Worm (Caenorhabditis elegans) whole organism, young adult: ENCODE measurements around the gene arx-6.

Experiments
- B0261.1 ChIP-seq: sonication (generic microtip); optimal IDR thresholded peaks from 2 replicates; lab custom pipeline; 2016; ENCODE audit warnings: mild to moderate bottlenecking, missing genetic modification characterization, moderate library complexity, missing compliant biosample characterization
- B0336.3 ChIP-seq: fragments of 200-800 bp; sonication (Bioruptor generic); IDR thresholded peaks from 2 replicates; pipeline ENCODE4 v1.3.6; 2022; ENCODE audit warnings: missing genetic modification characterization, missing compliant biosample characterization
- C06A6.2 ChIP-seq: fragments of 200-800 bp; sonication (Bioruptor generic); conservative IDR thresholded peaks from 2 replicates; pipeline ENCODE4 v1.3.6; 2022; ENCODE audit warnings: missing genetic modification characterization, missing compliant biosample characterization
- D2030.7 ChIP-seq: fragments of 200-800 bp; sonication (Bioruptor generic); IDR thresholded peaks from 2 replicates; pipeline ENCODE4 v1.3.6; 2022; ENCODE audit warnings: missing genetic modification reagents, missing genetic modification characterization, missing compliant biosample characterization
- F22D6.2 ChIP-seq: sonication (generic microtip); optimal IDR thresholded peaks from 2 replicates; lab custom pipeline; 2016; ENCODE audit warnings: mild to moderate bottlenecking, missing genetic modification characterization, missing compliant biosample characterization
- F23B12.7 ChIP-seq: sonication (generic microtip); optimal IDR thresholded peaks from 2 replicates; lab custom pipeline; 2017; ENCODE audit warnings: missing genetic modification characterization, mild to moderate bottlenecking, missing compliant biosample characterization, antibody characterized with exemption, moderate library complexity; ENCODE audit not compliant: insufficient read depth
- F49E8.2 ChIP-seq: sonication (generic microtip); optimal IDR thresholded peaks from 3 replicates; lab custom pipeline; 2017; ENCODE audit warnings: missing genetic modification characterization, mild to moderate bottlenecking, missing compliant biosample characterization, antibody characterized with exemption, moderate library complexity; ENCODE audit not compliant: insufficient read depth
- F55B11.4 ChIP-seq: sonication (generic microtip); optimal IDR thresholded peaks from 2 replicates; lab custom pipeline; 2016; ENCODE audit warnings: missing compliant biosample characterization, missing genetic modification characterization, borderline replicate concordance; ENCODE audit not compliant: insufficient read depth
- F57C9.4 ChIP-seq: sonication (generic microtip); optimal IDR thresholded peaks from 2 replicates; lab custom pipeline; 2017; ENCODE audit warnings: mild to moderate bottlenecking, missing genetic modification characterization, missing compliant biosample characterization
- K11D2.4 ChIP-seq: fragments of 200-800 bp; sonication (Bioruptor generic); IDR thresholded peaks from 2 replicates; pipeline ENCODE4 v1.3.6; 2022; ENCODE audit warnings: missing genetic modification reagents, missing genetic modification characterization, missing compliant biosample characterization
- K12H6.12 ChIP-seq: fragments of 200-800 bp; sonication (Bioruptor generic); optimal IDR thresholded peaks from 2 replicates; lab custom pipeline; 2018; ENCODE audit warnings: mild to moderate bottlenecking, missing genetic modification characterization, missing compliant biosample characterization
- Y67H2A.10 ChIP-seq: fragments of 200-800 bp; sonication (Bioruptor generic); conservative IDR thresholded peaks from 2 replicates; pipeline ENCODE4 v1.3.6; 2022; ENCODE audit warnings: missing genetic modification reagents, missing genetic modification characterization, missing compliant biosample characterization
- Y95B8A.8 ChIP-seq: fragments of 200-800 bp; sonication (Bioruptor generic); IDR thresholded peaks from 2 replicates; pipeline ENCODE4 v1.3.6; 2022; ENCODE audit warnings: missing genetic modification reagents, missing genetic modification characterization, missing compliant biosample characterization
- aptf-2 ChIP-seq: fragments of 200-800 bp; sonication (Bioruptor generic); conservative IDR thresholded peaks from 2 replicates; pipeline ENCODE4 v1.3.6; 2022; ENCODE audit warnings: missing genetic modification reagents, missing genetic modification characterization, missing compliant biosample characterization
- athp-1 ChIP-seq: sonication (generic microtip); optimal IDR thresholded peaks from 2 replicates; lab custom pipeline; 2017; ENCODE audit warnings: mild to moderate bottlenecking, missing genetic modification characterization, missing compliant biosample characterization
- attf-5 ChIP-seq: fragments of 200-800 bp; sonication (Bioruptor generic); optimal IDR thresholded peaks from 2 replicates; lab custom pipeline; 2018; ENCODE audit warnings: mild to moderate bottlenecking, missing genetic modification characterization, missing compliant biosample characterization
- attf-6 ChIP-seq: fragments of 200-800 bp; sonication (Bioruptor generic); IDR thresholded peaks from 2 replicates; pipeline ENCODE4 v1.3.6; 2022; ENCODE audit warnings: missing genetic modification reagents, missing genetic modification characterization, missing compliant biosample characterization
- bed-2 ChIP-seq: fragments of 200-800 bp; sonication (Bioruptor generic); IDR thresholded peaks from 2 replicates; pipeline ENCODE4 v1.3.6; 2022; ENCODE audit warnings: missing genetic modification reagents, missing genetic modification characterization, missing compliant biosample characterization
- cebp-2 ChIP-seq: fragments of 200-800 bp; sonication (Bioruptor generic); IDR thresholded peaks from 2 replicates; pipeline ENCODE4 v1.3.6; 2022; ENCODE audit warnings: missing genetic modification characterization, missing compliant biosample characterization
- ceh-58 ChIP-seq: fragments of 200-800 bp; sonication (Bioruptor generic); IDR thresholded peaks from 2 replicates; pipeline ENCODE4 v1.3.6; 2022; ENCODE audit warnings: missing genetic modification characterization, missing compliant biosample characterization
- ceh-79 ChIP-seq: sonication (generic microtip); optimal IDR thresholded peaks from 2 replicates; lab custom pipeline; 2017; ENCODE audit warnings: mild to moderate bottlenecking, missing genetic modification characterization, missing compliant biosample characterization
- die-1 ChIP-seq: sonication (generic microtip); optimal IDR thresholded peaks from 2 replicates; lab custom pipeline; 2016; ENCODE audit warnings: missing genotype, mild to moderate bottlenecking, missing genetic modification characterization, missing compliant biosample characterization
- dpff-1 ChIP-seq: sonication (generic microtip); optimal IDR thresholded peaks from 2 replicates; lab custom pipeline; 2017; ENCODE audit warnings: mild to moderate bottlenecking, missing genetic modification characterization, missing compliant biosample characterization
- egl-18 ChIP-seq: fragments of 200-800 bp; sonication (Bioruptor generic); IDR thresholded peaks from 2 replicates; pipeline ENCODE4 v1.3.6; 2022; ENCODE audit warnings: missing genetic modification reagents, missing genetic modification characterization, missing compliant biosample characterization
- egl-44 ChIP-seq: fragments of 200-800 bp; sonication (Bioruptor generic); IDR thresholded peaks from 2 replicates; pipeline ENCODE4 v1.3.6; 2022; ENCODE audit warnings: missing genetic modification reagents, missing genetic modification characterization, missing compliant biosample characterization
- egrh-3 ChIP-seq: fragments of 200-800 bp; sonication (Bioruptor generic); IDR thresholded peaks from 2 replicates; pipeline ENCODE4 v1.3.6; 2022; ENCODE audit warnings: missing genetic modification reagents, missing genetic modification characterization, missing compliant biosample characterization
- ets-4 ChIP-seq: fragments of 200-800 bp; sonication (Bioruptor generic); optimal IDR thresholded peaks from 2 replicates; lab custom pipeline; 2018; ENCODE audit warnings: mild to moderate bottlenecking, missing genetic modification characterization, missing compliant biosample characterization
- gei-17 ChIP-seq: fragments of 200-800 bp; sonication (Bioruptor generic); optimal IDR thresholded peaks from 2 replicates; lab custom pipeline; 2018; ENCODE audit warnings: mild to moderate bottlenecking, missing genetic modification characterization, missing compliant biosample characterization
- hlh-26 ChIP-seq: fragments of 200-800 bp; sonication (Bioruptor generic); conservative IDR thresholded peaks from 2 replicates; pipeline ENCODE4 v1.3.6; 2022; ENCODE audit warnings: missing genetic modification reagents, missing genetic modification characterization, missing compliant biosample characterization
- lag-1 ChIP-seq: fragments of 200-800 bp; sonication (Bioruptor generic); IDR thresholded peaks from 2 replicates; pipeline ENCODE4 v1.3.6; 2022; ENCODE audit warnings: missing genetic modification reagents, missing genetic modification characterization, missing compliant biosample characterization
- let-526 ChIP-seq: fragments of 200-800 bp; sonication (Bioruptor generic); IDR thresholded peaks from 2 replicates; pipeline ENCODE4 v1.3.6; 2022; ENCODE audit warnings: missing genetic modification reagents, missing genetic modification characterization, missing compliant biosample characterization
- let-607 ChIP-seq, 2 experiments: fragments of 200-800 bp in 1 of 2; sonication (Bioruptor generic) in 1 of 2; sonication (generic microtip) in 1 of 2; optimal IDR thresholded peaks; 2 replicates each; lab custom pipeline; 2016 to 2018; ENCODE audit warnings: mild to moderate bottlenecking in 2 of 2, missing compliant biosample characterization in 2 of 2, missing genetic modification characterization in 2 of 2, moderate library complexity in 2 of 2, missing genotype in 1 of 2
- lin-26 ChIP-seq: fragments of 200-800 bp; sonication (Bioruptor generic); IDR thresholded peaks from 2 replicates; pipeline ENCODE4 v1.3.6; 2022; ENCODE audit warnings: missing genetic modification reagents, missing genetic modification characterization, missing compliant biosample characterization
- lir-1 ChIP-seq: fragments of 200-800 bp; sonication (Bioruptor generic); conservative IDR thresholded peaks from 2 replicates; pipeline ENCODE4 v1.3.6; 2022; ENCODE audit warnings: missing genetic modification reagents, missing genetic modification characterization, missing compliant biosample characterization
- madf-10 ChIP-seq: sonication (generic microtip); optimal IDR thresholded peaks from 2 replicates; lab custom pipeline; 2016; ENCODE audit warnings: mild to moderate bottlenecking, missing genetic modification characterization, missing compliant biosample characterization
- madf-3 ChIP-seq: fragments of 200-800 bp; sonication (Bioruptor generic); IDR thresholded peaks from 2 replicates; pipeline ENCODE4 v1.3.6; 2022; ENCODE audit warnings: missing genetic modification reagents, missing genetic modification characterization, missing compliant biosample characterization
- madf-8 ChIP-seq: fragments of 200-800 bp; sonication (Bioruptor generic); conservative IDR thresholded peaks from 2 replicates; pipeline ENCODE4 v1.3.6; 2022; ENCODE audit warnings: missing genetic modification reagents, missing genetic modification characterization, missing compliant biosample characterization
- nfya-2 ChIP-seq: fragments of 200-800 bp; sonication (Bioruptor generic); IDR thresholded peaks from 2 replicates; pipeline ENCODE4 v1.3.6; 2022; ENCODE audit warnings: missing genetic modification reagents, missing genetic modification characterization, missing compliant biosample characterization
- nfyb-1 ChIP-seq: fragments of 200-800 bp; sonication (Bioruptor generic); IDR thresholded peaks from 2 replicates; pipeline ENCODE4 v1.3.6; 2022; ENCODE audit warnings: missing genetic modification reagents, missing genetic modification characterization, missing compliant biosample characterization
- nhr-179 ChIP-seq: sonication (generic microtip); optimal IDR thresholded peaks from 2 replicates; lab custom pipeline; 2016; ENCODE audit warnings: mild to moderate bottlenecking, missing genetic modification characterization, missing compliant biosample characterization
- nhr-80 ChIP-seq: sonication (generic microtip); optimal IDR thresholded peaks from 2 replicates; lab custom pipeline; 2016; ENCODE audit warnings: missing genetic modification characterization, missing compliant biosample characterization
- somi-1 ChIP-seq: fragments of 200-800 bp; sonication (Bioruptor generic); optimal IDR thresholded peaks from 2 replicates; lab custom pipeline; 2018; ENCODE audit warnings: mild to moderate bottlenecking, missing genetic modification characterization, missing compliant biosample characterization
- sptf-2 ChIP-seq: fragments of 200-800 bp; sonication (Bioruptor generic); optimal IDR thresholded peaks from 2 replicates; lab custom pipeline; 2018; ENCODE audit warnings: mild to moderate bottlenecking, missing genetic modification characterization, missing compliant biosample characterization
- tbp1 ChIP-seq: fragments of 200-800 bp; sonication (Bioruptor generic); optimal IDR thresholded peaks from 2 replicates; lab custom pipeline; 2018; ENCODE audit warnings: mild to moderate bottlenecking, missing genetic modification characterization, missing compliant biosample characterization
- tbx-9 ChIP-seq: sonication (generic microtip); optimal IDR thresholded peaks from 2 replicates; lab custom pipeline; 2016; ENCODE audit warnings: borderline replicate concordance, missing genetic modification characterization, inconsistent platforms, missing compliant biosample characterization
- unc-130 ChIP-seq: sonication (generic microtip); optimal IDR thresholded peaks from 2 replicates; lab custom pipeline; 2016; ENCODE audit warnings: missing genetic modification reagents, missing genetic modification characterization, missing compliant biosample characterization
- xnd-1 ChIP-seq: sonication (generic microtip); optimal IDR thresholded peaks from 2 replicates; lab custom pipeline; 2016; ENCODE audit warnings: missing genotype, missing genetic modification reagents, missing genetic modification characterization, missing compliant biosample characterization
- ztf-28 ChIP-seq: fragments of 200-800 bp; sonication (Bioruptor generic); IDR thresholded peaks from 2 replicates; pipeline ENCODE4 v1.3.6; 2022; ENCODE audit warnings: missing genetic modification reagents, missing genetic modification characterization, missing compliant biosample characterization
- ztf-6 ChIP-seq: fragments of 200-800 bp; sonication (Bioruptor generic); IDR thresholded peaks from 2 replicates; pipeline ENCODE4 v1.3.6; 2022; ENCODE audit warnings: missing genetic modification reagents, missing genetic modification characterization, missing compliant biosample characterization

arx-6 gene

ce11 chrIII:4899728-4900127 is 21.3 kb downstream of the arx-6 start (continued):
- TF ChIP-seq K11D2.4 (GFP tag; lab: Robert Waterston, UW) (peak; percentile 98), aptf-2 (GFP tag; lab: Robert Waterston, UW) (peak; percentile 73; the same call in 1 of the 2 replicates), nhr-80 (peak; percentile 99), ets-4 (GFP tag; lab: Kevin White, UChicago) (peak; percentile 99), F22D6.2 (tag; lab: Kevin White, UChicago) (peak; percentile 93), lin-26 (peak; percentile 92), madf-3 (GFP tag; lab: Robert Waterston, UW) (peak; percentile 95), attf-6 (GFP tag; lab: Robert Waterston, UW) (0 out of 2 replicates have a peak, but pooled peaks have one; percentile 62), Y67H2A.10 (GFP tag; lab: Robert Waterston, UW) (peak; percentile 89), K12H6.12 (peak; percentile 100), ceh-79 (peak; percentile 93), egl-44 (GFP tag; lab: Robert Waterston, UW) (peak; percentile 98), dpff-1 (tag; lab: Kevin White, UChicago) (peak; percentile 7), madf-8 (GFP tag; lab: Robert Waterston, UW) (peak; percentile 47), lag-1 (peak; percentile 86; the same call in 1 of the 2 replicates), F57C9.4 (tag; lab: Kevin White, UChicago) (peak; percentile 58), ztf-6 (GFP tag; lab: Robert Waterston, UW) (peak; percentile 96), hlh-26 (no peak), nhr-179 (tag; lab: Kevin White, UChicago) (no peak), B0261.1 (tag; lab: Kevin White, UChicago) (peak; percentile 37), tbx-9 (tag; lab: Kevin White, UChicago) (no peak), egrh-3 (peak; percentile 70), B0336.3 (GFP tag; lab: Robert Waterston, UW) (peak; percentile 100), athp-1 (peak; percentile 96), cebp-2 (GFP tag; lab: Robert Waterston, UW) (no peak), egl-18 (peak; percentile 94), F49E8.2 (tag; lab: Kevin White, UChicago) (peak; percentile 6), nfyb-1 (GFP tag; lab: Robert Waterston, UW) (peak; percentile 99), somi-1 (GFP tag; lab: Kevin White, UChicago) (peak; percentile 100), sptf-2 (GFP tag; lab: Kevin White, UChicago) (peak; percentile 58), unc-130 (peak; percentile 9), attf-5 (peak; percentile 99), Y95B8A.8 (GFP tag; lab: Robert Waterston, UW) (peak; percentile 96), let-607 (tag; optimal IDR thresholded peaks at IDR 0.05; lab: Kevin White, UChicago) (peak; percentile 94 to 95), xnd-1 (tag; lab: Kevin White, UChicago) (no peak), tbp1 (peak; percentile 77), nfya-2 (no peak), C06A6.2 (GFP tag; lab: Robert Waterston, UW) (peak; percentile 100), die-1 (tag; lab: Kevin White, UChicago) (peak; percentile 91), lir-1 (GFP tag; lab: Robert Waterston, UW) (peak; percentile 96), ceh-58 (peak; percentile 84; the same call in 1 of the 2 replicates), F55B11.4 (tag; lab: Kevin White, UChicago) (no peak), F23B12.7 (tag; lab: Kevin White, UChicago) (peak; percentile 41), ztf-28 (GFP tag; lab: Robert Waterston, UW) (peak; percentile 86), D2030.7 (GFP tag; lab: Robert Waterston, UW) (peak; percentile 41), bed-2 (GFP tag; lab: Robert Waterston, UW) (peak; percentile 86), madf-10 (peak; percentile 95), gei-17 (GFP tag; lab: Kevin White, UChicago) (peak; percentile 92), let-526 (GFP tag; lab: Robert Waterston, UW) (peak; percentile 99)
